Fruit fly (Drosophila melanogaster) whole organism, wandering third instar larva: Measurements from ENCODE around the gene Sarm.

Experiments used
- CrebA ChIP-seq: fragments of 200-800 bp; sonication (Bioruptor generic); optimal IDR thresholded peaks from 2 replicates; lab custom pipeline; 2016; ENCODE audit warnings: missing biosample characterization, mild to moderate bottlenecking, missing genetic modification characterization, borderline replicate concordance
- Dif ChIP-seq: fragments of 200-275, 200-300 bp; sonication (Bioruptor generic); optimal IDR thresholded peaks from 2 replicates; lab custom pipeline; 2018; ENCODE audit warnings: missing biosample characterization, missing genetic modification characterization; ENCODE audit not compliant: partially characterized antibody
- Hr78 ChIP-seq: fragments of >200 bp; optimal IDR thresholded peaks from 2 replicates; lab custom pipeline; 2017; ENCODE audit warnings: missing biosample characterization, missing genetic modification characterization
- Sp1 ChIP-seq: fragments of 200-800 bp; sonication (Bioruptor generic); optimal IDR thresholded peaks from 3 replicates; lab custom pipeline; 2019; ENCODE audit warnings: missing biosample characterization, mild to moderate bottlenecking, missing genetic modification characterization, moderate library complexity
- brk ChIP-seq: fragments of 200-800 bp; sonication (Bioruptor generic); optimal IDR thresholded peaks from 2 replicates; lab custom pipeline; 2016; ENCODE audit warnings: missing biosample characterization, mild to moderate bottlenecking, missing genetic modification characterization
- lola ChIP-seq: fragments of >200 bp; optimal IDR thresholded peaks from 2 replicates; lab custom pipeline; 2017; ENCODE audit warnings: missing biosample characterization, missing genetic modification characterization
- psq ChIP-seq: fragments of 200-800 bp; sonication (Bioruptor generic); optimal IDR thresholded peaks from 3 replicates; lab custom pipeline; 2017; ENCODE audit warnings: missing biosample characterization, mild to moderate bottlenecking, missing genetic modification characterization, moderate library complexity
- rgr ChIP-seq: fragments of 200-800 bp; sonication (Bioruptor generic); optimal IDR thresholded peaks from 3 replicates; lab custom pipeline; 2016; ENCODE audit warnings: missing biosample characterization, mild to moderate bottlenecking, missing genetic modification characterization
- tai ChIP-seq: sonication (Bioruptor generic); optimal IDR thresholded peaks from 2 replicates; lab custom pipeline; 2016; ENCODE audit warnings: missing biosample characterization, missing genetic modification characterization
- usp ChIP-seq: fragments of >200 bp; optimal IDR thresholded peaks from 2 replicates; lab custom pipeline; 2017; ENCODE audit warnings: missing biosample characterization, missing genetic modification characterization

DNA sequence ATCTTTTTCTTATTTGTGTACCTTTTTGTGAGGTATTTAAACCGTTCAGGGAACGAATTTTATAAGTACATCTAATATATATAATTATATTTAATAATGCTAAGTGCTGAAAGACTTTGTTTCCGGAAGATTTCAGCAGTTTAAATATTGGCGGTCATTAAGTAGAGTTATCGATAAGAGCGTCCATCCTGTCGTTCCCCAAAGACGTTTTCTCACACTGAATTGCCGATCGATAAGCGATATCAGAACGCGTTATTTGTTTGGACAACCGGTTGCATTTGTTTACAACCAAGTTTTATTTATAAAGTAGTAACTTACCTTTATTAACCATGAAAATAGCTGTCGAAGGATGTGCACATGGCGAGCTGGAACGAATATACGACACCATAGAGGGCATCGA, 57.9 kb downstream of the Sarm start, which contains the start of gene ldbr:
- TF ChIP-seq usp (no peak), Dif (GFP tag; lab: Kevin White, UChicago) (no peak), CrebA (GFP tag; lab: Kevin White, UChicago) (no peak), lola (GFP tag; lab: Kevin White, UChicago) (no peak), Sp1 (GFP tag; lab: Kevin White, UChicago) (peak; percentile 21), Hr78 (GFP tag; lab: Kevin White, UChicago) (no peak), rgr (GFP tag; lab: Kevin White, UChicago) (peak; percentile 30), psq (GFP tag; lab: Kevin White, UChicago) (no peak), tai (no peak), brk (GFP tag; lab: Kevin White, UChicago) (no peak)
